Fruit fly (Drosophila melanogaster) whole organism, adult: ENCODE data around the gene HP4.

Source experiments
- CG12768 ChIP-seq: fragments of 200-800 bp; sonication (Bioruptor generic); optimal IDR thresholded peaks from 2 replicates; lab custom pipeline; 2017; ENCODE audit warnings: missing biosample characterization, missing genetic modification characterization, mild to moderate bottlenecking, moderate library complexity, missing genetic modification reagents
- CG7045 ChIP-seq: fragments of 200-800 bp; sonication (Bioruptor generic); optimal IDR thresholded peaks from 2 replicates; lab custom pipeline; 2017; ENCODE audit warnings: missing biosample characterization, mild to moderate bottlenecking, missing genetic modification characterization
- bab1 ChIP-seq: fragments of 200-800 bp; sonication (Bioruptor generic); optimal IDR thresholded peaks from 3 replicates; lab custom pipeline; 2019; ENCODE audit warnings: missing biosample characterization, mild to moderate bottlenecking, missing genetic modification characterization, moderate library complexity
- kay ChIP-seq: fragments of 200-800 bp; sonication (Bioruptor generic); peaks from one replicate; lab custom pipeline; 2016; ENCODE audit warnings: missing biosample characterization, missing genetic modification characterization, borderline replicate concordance
- pad ChIP-seq: fragments of 200-800 bp; sonication (Bioruptor generic); optimal IDR thresholded peaks from 3 replicates; lab custom pipeline; 2017; ENCODE audit warnings: missing biosample characterization, missing genetic modification characterization, mild to moderate bottlenecking, moderate library complexity, missing genetic modification reagents

dm6 chr3L:7961973-7962753, 13.8 kb downstream of the HP4 start:
- TF ChIP-seq CG12768 (GFP tag; lab: Kevin White, UChicago): peak; percentile 60
- TF ChIP-seq bab1 (GFP tag; lab: Kevin White, UChicago): no peak
- TF ChIP-seq kay (GFP tag; lab: Kevin White, UChicago): no peak
- no peak for TF ChIP-seq pad
- TF ChIP-seq CG7045 (GFP tag; lab: Kevin White, UChicago): no peak
